Worm (Caenorhabditis elegans) whole organism, mixed stage, embryonic: ENCODE data around the gene C47A4.1.

Experiments used
- blmp-1 ChIP-seq: fragments of 150-350 bp; optimal IDR thresholded peaks from 2 replicates; lab custom pipeline; 2014; ENCODE audit warnings: missing biosample characterization, missing genetic modification characterization
- cnd-1 ChIP-seq: fragments of 200-800 bp; sonication (Bioruptor generic); optimal IDR thresholded peaks from 2 replicates; lab custom pipeline; 2018; ENCODE audit warnings: mild to moderate bottlenecking, missing genetic modification characterization, missing compliant biosample characterization
- drap-1 ChIP-seq: fragments of 200-800 bp; sonication (Bioruptor generic); optimal IDR thresholded peaks from 3 replicates; lab custom pipeline; 2018; ENCODE audit warnings: mild to moderate bottlenecking, missing genetic modification characterization, missing compliant biosample characterization
- lsy-2 ChIP-seq: fragments of 150-350 bp; optimal IDR thresholded peaks from 2 replicates; lab custom pipeline; 2014; ENCODE audit warnings: missing biosample characterization, missing genetic modification characterization
- mep-1 ChIP-seq: fragments of 150-350 bp; optimal IDR thresholded peaks from 2 replicates; lab custom pipeline; 2017; ENCODE audit warnings: missing biosample characterization, missing genetic modification reagents, missing genetic modification characterization, inconsistent platforms
- nhr-12 ChIP-seq: fragments of 150-350 bp; optimal IDR thresholded peaks from 2 replicates; lab custom pipeline; 2014; ENCODE audit warnings: missing biosample characterization, missing genetic modification characterization
- nhr-76 ChIP-seq: sonication (generic microtip); optimal IDR thresholded peaks from 2 replicates; lab custom pipeline; 2017; ENCODE audit warnings: missing biosample characterization, missing genetic modification characterization
- pha-4 ChIP-seq: fragments of 150-350 bp; optimal IDR thresholded peaks from 2 replicates; lab custom pipeline; 2018; ENCODE audit warnings: missing biosample characterization, missing genetic modification reagents, missing genetic modification characterization
- tbx-8 ChIP-seq: fragments of 200-800 bp; sonication (Bioruptor generic); optimal IDR thresholded peaks from 2 replicates; lab custom pipeline; 2018; ENCODE audit warnings: mild to moderate bottlenecking, missing genetic modification characterization, moderate library complexity, missing compliant biosample characterization
- unc-62 ChIP-seq: fragments of 150-350 bp; optimal IDR thresholded peaks from 2 replicates; lab custom pipeline; 2014; ENCODE audit warnings: missing biosample characterization, missing genetic modification reagents, missing genetic modification characterization
- ztf-11 ChIP-seq: fragments of 150-350 bp; optimal IDR thresholded peaks from 2 replicates; lab custom pipeline; 2014; ENCODE audit warnings: missing biosample characterization, missing genetic modification characterization

DNA sequence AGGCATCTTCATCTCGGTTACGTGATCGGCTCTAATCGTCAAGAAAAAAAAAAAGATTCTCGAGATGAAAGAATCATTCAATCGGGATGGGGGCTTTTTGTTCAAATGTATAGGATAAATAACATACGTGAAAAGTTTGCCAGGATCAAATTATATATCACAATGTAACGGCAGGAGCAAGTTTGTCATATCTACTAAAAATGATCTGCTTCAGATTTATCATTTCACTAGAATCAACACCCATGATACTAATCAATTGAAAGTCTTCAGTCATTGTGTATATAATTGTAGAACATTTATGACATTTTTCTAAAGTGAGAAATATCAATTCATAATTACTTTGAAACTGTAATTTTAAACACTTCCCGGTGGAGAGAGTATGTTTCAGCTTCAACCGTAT, 19.3 kb downstream of the C47A4.1 start:
- TF ChIP-seq ztf-11 (tag; lab: Kevin White, UChicago) (no peak), tbx-8 (no peak), mep-1 (tag; lab: Kevin White, UChicago) (no peak), pha-4 (tag; lab: Kevin White, UChicago) (no peak), lsy-2 (tag; lab: Kevin White, UChicago) (no peak), cnd-1 (tag; lab: Kevin White, UChicago) (no peak), drap-1 (GFP tag; lab: Kevin White, UChicago) (no peak), nhr-12 (tag; lab: Kevin White, UChicago) (no peak), unc-62 (no peak), blmp-1 (tag; lab: Kevin White, UChicago) (no peak), nhr-76 (tag; lab: Kevin White, UChicago) (no peak)
